Worm (Caenorhabditis elegans): ENCODE data around the gene oac-41.

DNA sequence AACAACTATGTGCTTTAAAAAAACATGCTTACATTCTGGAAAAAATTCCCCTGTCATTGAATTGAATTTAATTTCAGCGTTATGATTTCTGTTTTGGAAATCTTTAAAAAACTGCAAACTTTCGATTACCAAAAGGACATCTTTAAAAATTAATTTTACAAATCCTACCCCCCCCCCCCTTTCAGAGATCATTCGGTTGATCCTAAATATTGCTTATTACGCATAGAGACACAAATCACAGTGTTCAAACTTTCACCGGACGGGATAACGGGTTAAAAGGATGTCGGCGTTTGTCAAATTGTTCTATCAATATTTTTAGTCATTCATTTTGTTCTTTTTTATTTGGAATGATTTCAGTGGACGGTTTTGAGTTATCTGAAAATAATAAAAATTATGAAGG is 11.3 kb upstream of the oac-41 start, which contains the start of gene C25E10.4:
- TF ChIP-seq flt-1 (GFP tag; IDR thresholded peaks at IDR 0.05) (no peak), ztf-29 (GFP tag; IDR thresholded peaks at IDR 0.05) (no peak), klf-2 (GFP tag; conservative IDR thresholded peaks at IDR 0.05) (no peak), med-1 (GFP tag; optimal IDR thresholded peaks at IDR 0.05; ENCODE audit: insufficient read depth) (no peak), ztf-23 (GFP tag; IDR thresholded peaks at IDR 0.05) (no peak), ref-1 (GFP tag; conservative IDR thresholded peaks at IDR 0.05) (no peak)

Data from whole organism, midembryonic.